Worm (Caenorhabditis elegans) whole organism, late embryonic: Measurements from ENCODE around the gene F11G11.13.

Experiments used
- C38D4.7 ChIP-seq: fragments of 200-800 bp; sonication (Bioruptor generic); optimal IDR thresholded peaks from 2 replicates; lab custom pipeline; 2018; ENCODE audit warnings: mild to moderate bottlenecking, missing genetic modification characterization, moderate library complexity, missing compliant biosample characterization
- F13H6.1 ChIP-seq: sonication (generic microtip); optimal IDR thresholded peaks from 2 replicates; lab custom pipeline; 2016; ENCODE audit warnings: missing genetic modification characterization, missing compliant biosample characterization
- K02D7.2 ChIP-seq: sonication (generic microtip); optimal IDR thresholded peaks from 2 replicates; lab custom pipeline; 2017; ENCODE audit warnings: mild to moderate bottlenecking, missing genetic modification characterization, missing compliant biosample characterization
- Y22D7AL.16 ChIP-seq: sonication (generic microtip); optimal IDR thresholded peaks from 2 replicates; lab custom pipeline; 2016; ENCODE audit warnings: missing genetic modification characterization, missing compliant biosample characterization
- ama-1 ChIP-seq: fragments of 150-350 bp; optimal IDR thresholded peaks from 2 replicates; lab custom pipeline; 2014
- ceh-14 ChIP-seq: sonication (generic microtip); optimal IDR thresholded peaks from 2 replicates; lab custom pipeline; 2016; ENCODE audit warnings: missing genotype, missing genetic modification characterization, missing compliant biosample characterization
- ceh-18 ChIP-seq: sonication (generic microtip); optimal IDR thresholded peaks from 2 replicates; lab custom pipeline; 2016; ENCODE audit warnings: missing genetic modification characterization, missing compliant biosample characterization
- ceh-19 ChIP-seq: fragments of 200-800 bp; sonication (Bioruptor generic); optimal IDR thresholded peaks from 2 replicates; lab custom pipeline; 2018; ENCODE audit warnings: mild to moderate bottlenecking, missing genetic modification characterization, missing compliant biosample characterization
- ceh-2 ChIP-seq: sonication (generic microtip); optimal IDR thresholded peaks from 2 replicates; lab custom pipeline; 2016; ENCODE audit warnings: missing genotype, missing genetic modification characterization, missing compliant biosample characterization
- ceh-24 ChIP-seq: sonication (generic microtip); optimal IDR thresholded peaks from 2 replicates; lab custom pipeline; 2016; ENCODE audit warnings: mild to moderate bottlenecking, missing genetic modification characterization, missing compliant biosample characterization
- ceh-48 ChIP-seq: sonication (generic microtip); optimal IDR thresholded peaks from 2 replicates; lab custom pipeline; 2016; ENCODE audit warnings: missing genetic modification characterization, inconsistent platforms, missing compliant biosample characterization
- ceh-6 ChIP-seq: fragments of 200-800 bp; sonication (Bioruptor generic); optimal IDR thresholded peaks from 2 replicates; lab custom pipeline; 2018; ENCODE audit warnings: mild to moderate bottlenecking, missing genetic modification characterization, missing compliant biosample characterization
- elt-2 ChIP-seq: sonication (generic microtip); optimal IDR thresholded peaks from 2 replicates; lab custom pipeline; 2016; ENCODE audit warnings: missing genetic modification reagents, missing genetic modification characterization, missing compliant biosample characterization
- elt-4 ChIP-seq: sonication (generic microtip); optimal IDR thresholded peaks from 2 replicates; lab custom pipeline; 2016; ENCODE audit warnings: missing genetic modification characterization, missing compliant biosample characterization
- ets-4 ChIP-seq: sonication (generic microtip); optimal IDR thresholded peaks from 2 replicates; lab custom pipeline; 2016; ENCODE audit warnings: missing genetic modification characterization, missing compliant biosample characterization
- eyg-1 ChIP-seq: sonication (generic microtip); optimal IDR thresholded peaks from 2 replicates; lab custom pipeline; 2016; ENCODE audit warnings: missing genotype, missing genetic modification characterization, missing compliant biosample characterization
- fkh-6 ChIP-seq: sonication (generic microtip); optimal IDR thresholded peaks from 2 replicates; lab custom pipeline; 2016; ENCODE audit warnings: missing genetic modification characterization, missing compliant biosample characterization
- gmeb-2 ChIP-seq: sonication (generic microtip); optimal IDR thresholded peaks from 2 replicates; lab custom pipeline; 2016; ENCODE audit warnings: missing genetic modification characterization, inconsistent platforms, missing compliant biosample characterization
- hlh-30 ChIP-seq: sonication (generic microtip); optimal IDR thresholded peaks from 2 replicates; lab custom pipeline; 2017; ENCODE audit warnings: antibody characterized with exemption, missing genetic modification characterization, missing compliant biosample characterization; ENCODE audit not compliant: insufficient read depth
- hlh-6 ChIP-seq: sonication (generic microtip); optimal IDR thresholded peaks from 2 replicates; lab custom pipeline; 2016; ENCODE audit warnings: missing genotype, missing genetic modification characterization, missing compliant biosample characterization
- hlh-8 ChIP-seq: sonication (generic microtip); optimal IDR thresholded peaks from 2 replicates; lab custom pipeline; 2016; ENCODE audit warnings: missing genotype, missing genetic modification characterization, missing compliant biosample characterization
- lin-11 ChIP-seq: fragments of 200-800 bp; sonication (Bioruptor generic); optimal IDR thresholded peaks from 2 replicates; lab custom pipeline; 2018; ENCODE audit warnings: mild to moderate bottlenecking, missing genetic modification characterization, missing compliant biosample characterization
- madf-2 ChIP-seq: sonication (generic microtip); optimal IDR thresholded peaks from 2 replicates; lab custom pipeline; 2017; ENCODE audit warnings: missing genetic modification characterization, missing compliant biosample characterization
- mec-3 ChIP-seq: sonication (generic microtip); optimal IDR thresholded peaks from 2 replicates; lab custom pipeline; 2016; ENCODE audit warnings: borderline replicate concordance, missing genetic modification characterization, missing compliant biosample characterization
- odd-2 ChIP-seq: sonication (generic microtip); optimal IDR thresholded peaks from 2 replicates; lab custom pipeline; 2017; ENCODE audit warnings: antibody characterized with exemption, mild to moderate bottlenecking, missing genetic modification characterization, missing compliant biosample characterization
- pax-1 ChIP-seq: fragments of 150-350 bp; optimal IDR thresholded peaks from 2 replicates; lab custom pipeline; 2014; ENCODE audit warnings: missing biosample characterization, missing genetic modification characterization
- pros-1 ChIP-seq: fragments of 150-350 bp; optimal IDR thresholded peaks from 2 replicates; lab custom pipeline; 2014; ENCODE audit warnings: missing biosample characterization, missing genetic modification reagents, missing genetic modification characterization
- sox-4 ChIP-seq: sonication (generic microtip); optimal IDR thresholded peaks from 2 replicates; lab custom pipeline; 2017; ENCODE audit warnings: mild to moderate bottlenecking, missing genetic modification characterization, inconsistent platforms, missing compliant biosample characterization
- tbx-2 ChIP-seq: sonication (generic microtip); optimal IDR thresholded peaks from 2 replicates; lab custom pipeline; 2016; ENCODE audit warnings: missing genetic modification characterization, missing compliant biosample characterization
- tbx-7 ChIP-seq: sonication (generic microtip); optimal IDR thresholded peaks from 2 replicates; lab custom pipeline; 2016; ENCODE audit warnings: missing genotype, missing genetic modification characterization, missing compliant biosample characterization
- unc-3 ChIP-seq, 2 experiments: fragments of 200-800 bp in 1 of 2; sonication (Bioruptor generic) in 1 of 2; sonication (generic microtip) in 1 of 2; conservative IDR thresholded peaks in 1 of 2; optimal IDR thresholded peaks in 1 of 2; 2 replicates each; pipeline versions ENCODE4 v1.3.6 to Lab custom; 2016 to 2022; ENCODE audit warnings: missing compliant biosample characterization in 2 of 2, missing genetic modification characterization in 2 of 2, missing genetic modification reagents in 1 of 2
- unc-86 ChIP-seq: sonication (generic microtip); optimal IDR thresholded peaks from 2 replicates; lab custom pipeline; 2016; ENCODE audit warnings: missing genetic modification characterization, missing compliant biosample characterization
- zip-5 ChIP-seq: sonication (generic microtip); optimal IDR thresholded peaks from 2 replicates; lab custom pipeline; 2016; ENCODE audit warnings: missing genetic modification characterization, missing compliant biosample characterization
- ztf-16 ChIP-seq: sonication (generic microtip); optimal IDR thresholded peaks from 2 replicates; lab custom pipeline; 2017; ENCODE audit warnings: missing genetic modification characterization, missing compliant biosample characterization

The F11G11.13 gene

ce11 chrII:4888527-4889487 lies 12.8 kb upstream of the F11G11.13 start, which contains the start of gene pgm-1:
TSS of gene pgm-1 (plus strand) at chrII:4889437.
- TF ChIP-seq elt-2 (tag; lab: Kevin White, UChicago) (peak; percentile 45), ceh-24 (no peak), ceh-14 (tag; lab: Kevin White, UChicago) (no peak), gmeb-2 (tag; lab: Kevin White, UChicago) (no peak), odd-2 (tag; lab: Kevin White, UChicago) (no peak), hlh-30 (tag; lab: Kevin White, UChicago) (no peak), F13H6.1 (tag; lab: Kevin White, UChicago) (no peak), unc-86 (tag; lab: Kevin White, UChicago) (no peak), unc-3 (GFP tag; conservative IDR thresholded peaks at IDR 0.05; lab: Robert Waterston, UW) (no peak), unc-3 (tag; optimal IDR thresholded peaks at IDR 0.05; lab: Kevin White, UChicago) (no peak), elt-4 (tag; lab: Kevin White, UChicago) (no peak), ceh-18 (peak; percentile 50), pax-1 (tag; lab: Kevin White, UChicago) (no peak), ceh-19 (GFP tag; lab: Kevin White, UChicago) (no peak)

- TF ChIP-seq unc-3 (GFP tag; conservative IDR thresholded peaks at IDR 0.05; lab: Robert Waterston, UW) (no peak), unc-3 (tag; optimal IDR thresholded peaks at IDR 0.05; lab: Kevin White, UChicago) (no peak), tbx-7 (no peak), fkh-6 (tag; lab: Kevin White, UChicago) (no peak), lin-11 (tag; lab: Kevin White, UChicago) (no peak), unc-86 (tag; lab: Kevin White, UChicago) (no peak), pros-1 (no peak), K02D7.2 (tag; lab: Kevin White, UChicago) (no peak)
- TF ChIP-seq, all 69 proteins: peak for 0
Measured at ce11 chrII:4885976-4886375, 10.0 kb upstream of the F11G11.13 start, which contains the start of gene R05F9.7. TSS of gene R05F9.7 (plus strand) at chrII:4886276.

ce11 chrII:4884403-4884802 lies 8.4 kb upstream of the F11G11.13 start:
- TF ChIP-seq ceh-14 (tag; lab: Kevin White, UChicago) (no peak), tbx-2 (tag; lab: Kevin White, UChicago) (no peak), sox-4 (tag; lab: Kevin White, UChicago) (no peak), lin-11 (tag; lab: Kevin White, UChicago) (no peak), pax-1 (tag; lab: Kevin White, UChicago) (no peak), hlh-6 (tag; lab: Kevin White, UChicago) (no peak), ztf-16 (tag; lab: Kevin White, UChicago) (no peak), ceh-6 (GFP tag; lab: Kevin White, UChicago) (no peak)

- TF ChIP-seq mec-3 (tag; lab: Kevin White, UChicago) = no peak
- TF ChIP-seq ama-1 (lab: Kevin White, UChicago) = no peak
- no peak for TF ChIP-seq zip-5
- no peak for TF ChIP-seq madf-2 (tag; lab: Kevin White, UChicago)
- TF ChIP-seq ceh-19 (GFP tag; lab: Kevin White, UChicago) = no peak
- no peak for TF ChIP-seq C38D4.7 (GFP tag; lab: Kevin White, UChicago)
- TF ChIP-seq ets-4 (tag; lab: Kevin White, UChicago) = no peak
- TF ChIP-seq eyg-1 (tag; lab: Kevin White, UChicago) = no peak
- TF ChIP-seq fkh-6 (tag; lab: Kevin White, UChicago) = no peak
- no peak for TF ChIP-seq ceh-18
- TF ChIP-seq Y22D7AL.16 (tag; lab: Kevin White, UChicago) = no peak
- no peak for TF ChIP-seq ceh-24
- TF ChIP-seq F13H6.1 (tag; lab: Kevin White, UChicago) = no peak
- TF ChIP-seq ceh-2 (tag; lab: Kevin White, UChicago) = no peak
- no peak for TF ChIP-seq tbx-2 (tag; lab: Kevin White, UChicago)
- TF ChIP-seq unc-86 (tag; lab: Kevin White, UChicago) = no peak
- TF ChIP-seq ceh-48 = no peak
- no peak for TF ChIP-seq ztf-16 (tag; lab: Kevin White, UChicago)
- no peak for TF ChIP-seq hlh-8 (tag; lab: Kevin White, UChicago)
Measured at ce11 chrII:4883412-4883811, 7.4 kb upstream of the F11G11.13 start, which contains the start of gene gst-8. TSS of gene gst-8 (plus strand) at chrII:4883712.
